Fruit fly (Drosophila melanogaster) whole organism, embryonic: ENCODE data around the gene CG3515.

Experiments used
- Atf6 ChIP-seq: fragments of 200-800 bp; sonication (Bioruptor generic); IDR thresholded peaks from 2 replicates; pipeline ENCODE4 v1.3.6; 2022; ENCODE audit warnings: missing biosample characterization, missing genetic modification characterization
- CG12299 ChIP-seq: fragments of 200-800 bp; sonication (Bioruptor generic); optimal IDR thresholded peaks from 2 replicates; lab custom pipeline; 2018; ENCODE audit warnings: missing biosample characterization, mild to moderate bottlenecking, missing genetic modification characterization
- CG12391 ChIP-seq: fragments of 200-800 bp; sonication (Bioruptor generic); optimal IDR thresholded peaks from 3 replicates; lab custom pipeline; 2018; ENCODE audit warnings: missing biosample characterization, mild to moderate bottlenecking, missing genetic modification characterization, moderate library complexity
- CG12744 ChIP-seq: fragments of 200-800 bp; sonication (Bioruptor generic); optimal IDR thresholded peaks from 2 replicates; lab custom pipeline; 2016; ENCODE audit warnings: missing biosample characterization, missing genetic modification characterization
- CG13296 ChIP-seq: fragments of 200-800 bp; sonication (Bioruptor generic); optimal IDR thresholded peaks from 3 replicates; lab custom pipeline; 2018; ENCODE audit warnings: missing biosample characterization, mild to moderate bottlenecking, missing genetic modification characterization
- CG14860 ChIP-seq: fragments of 200-800 bp; sonication (Bioruptor generic); IDR thresholded peaks from 3 replicates; pipeline ENCODE4 v1.3.6; 2022; ENCODE audit warnings: missing biosample characterization, missing genetic modification characterization; ENCODE audit not compliant: partially characterized antibody
- CG17359 ChIP-seq: fragments of 200-800 bp; sonication (Bioruptor generic); optimal IDR thresholded peaks from 3 replicates; lab custom pipeline; 2018; ENCODE audit warnings: missing biosample characterization, mild to moderate bottlenecking, missing genetic modification characterization, moderate library complexity
- CG17568 ChIP-seq: fragments of 200-800 bp; sonication (Bioruptor generic); optimal IDR thresholded peaks from 2 replicates; lab custom pipeline; 2018; ENCODE audit warnings: missing biosample characterization, mild to moderate bottlenecking, missing genetic modification characterization, moderate library complexity
- CG18011 ChIP-seq: fragments of 200-800 bp; sonication (Bioruptor generic); optimal IDR thresholded peaks from 2 replicates; lab custom pipeline; 2017; ENCODE audit warnings: missing biosample characterization, missing genetic modification characterization, mild to moderate bottlenecking, moderate library complexity, missing genotype
- CG18764 ChIP-seq: fragments of 200-800 bp; sonication (Bioruptor generic); optimal IDR thresholded peaks from 3 replicates; lab custom pipeline; 2016; ENCODE audit warnings: missing biosample characterization, missing genetic modification characterization
- CG2116 ChIP-seq: fragments of 200-800 bp; sonication (Bioruptor generic); optimal IDR thresholded peaks from 3 replicates; lab custom pipeline; 2018; ENCODE audit warnings: missing biosample characterization, mild to moderate bottlenecking, missing genetic modification characterization
- CG2199 ChIP-seq: fragments of 200-800 bp; sonication (Bioruptor generic); IDR thresholded peaks from 3 replicates; pipeline ENCODE4 v1.3.6; 2022; ENCODE audit warnings: missing biosample characterization, missing genetic modification characterization
- CG3281 ChIP-seq: fragments of 200-800 bp; sonication (Bioruptor generic); optimal IDR thresholded peaks from 3 replicates; lab custom pipeline; 2017; ENCODE audit warnings: missing biosample characterization, mild to moderate bottlenecking, missing genetic modification characterization
- CG33213 ChIP-seq: fragments of 200-800 bp; sonication (Bioruptor generic); optimal IDR thresholded peaks from 3 replicates; lab custom pipeline; 2016; ENCODE audit warnings: missing biosample characterization, missing genetic modification characterization
- CG34224 ChIP-seq: fragments of 200-800 bp; sonication (Bioruptor generic); IDR thresholded peaks from 3 replicates; pipeline ENCODE4 v1.3.6; 2022; ENCODE audit warnings: missing biosample characterization, missing genetic modification characterization; ENCODE audit not compliant: partially characterized antibody
- CG3838 ChIP-seq: fragments of 200-800 bp; sonication (Bioruptor generic); optimal IDR thresholded peaks from 3 replicates; lab custom pipeline; 2016; ENCODE audit warnings: missing biosample characterization, missing genetic modification characterization
- CG42726 ChIP-seq: fragments of 200-800 bp; sonication (Bioruptor generic); IDR thresholded peaks from 2 replicates; pipeline ENCODE4 v1.3.6; 2022; ENCODE audit warnings: missing biosample characterization, missing genetic modification characterization; ENCODE audit not compliant: partially characterized antibody
- CG4820 ChIP-seq: fragments of 200-800 bp; sonication (Bioruptor generic); optimal IDR thresholded peaks from 3 replicates; lab custom pipeline; 2016; ENCODE audit warnings: missing biosample characterization, missing genetic modification characterization
- CG7372 ChIP-seq: fragments of 200-800 bp; sonication (Bioruptor generic); IDR thresholded peaks from 2 replicates; pipeline ENCODE4 v1.3.6; 2022; ENCODE audit warnings: missing biosample characterization, missing genetic modification characterization
- CG7963 ChIP-seq: fragments of 200-800 bp; sonication (Bioruptor generic); IDR thresholded peaks from 3 replicates; pipeline ENCODE4 v1.3.6; 2022; ENCODE audit warnings: missing biosample characterization, missing genetic modification characterization; ENCODE audit not compliant: partially characterized antibody
- CG8359 ChIP-seq: fragments of 200-800 bp; sonication (Bioruptor generic); optimal IDR thresholded peaks from 2 replicates; lab custom pipeline; 2017; ENCODE audit warnings: missing biosample characterization, mild to moderate bottlenecking, missing genetic modification characterization, borderline replicate concordance
- CG9437 ChIP-seq: fragments of 200-800 bp; sonication (Bioruptor generic); optimal IDR thresholded peaks from 2 replicates; lab custom pipeline; 2018; ENCODE audit warnings: missing biosample characterization, mild to moderate bottlenecking, missing genetic modification characterization
- Dek ChIP-seq: fragments of 200-800 bp; sonication (Bioruptor generic); optimal IDR thresholded peaks from 3 replicates; lab custom pipeline; 2019; ENCODE audit warnings: missing biosample characterization, mild to moderate bottlenecking, missing genetic modification characterization, moderate library complexity
- Doc3 ChIP-seq: fragments of 200-800 bp; sonication (Bioruptor generic); IDR thresholded peaks from 3 replicates; pipeline ENCODE4 v1.3.6; 2022; ENCODE audit warnings: missing biosample characterization, missing genetic modification characterization; ENCODE audit not compliant: partially characterized antibody
- Elba2 ChIP-seq: fragments of 200-800 bp; sonication (Bioruptor generic); optimal IDR thresholded peaks from 3 replicates; lab custom pipeline; 2016; ENCODE audit warnings: missing biosample characterization, missing genetic modification characterization
- GATAe ChIP-seq: fragments of 200-800 bp; sonication (Bioruptor generic); conservative IDR thresholded peaks from 2 replicates; pipeline ENCODE4 v1.3.6; 2022; ENCODE audit warnings: missing biosample characterization, missing genetic modification characterization
- HmgD ChIP-seq: fragments of 200-800 bp; sonication (Bioruptor generic); optimal IDR thresholded peaks from 3 replicates; lab custom pipeline; 2016; ENCODE audit warnings: missing biosample characterization, missing genetic modification characterization
- Hr51 ChIP-seq, 2 experiments: fragments of 200-800 bp; sonication (Bioruptor generic); optimal IDR thresholded peaks; 2 replicates in 1 of 2; 3 replicates in 1 of 2; lab custom pipeline; 2016 to 2018; ENCODE audit warnings: missing biosample characterization in 2 of 2, missing genetic modification characterization in 2 of 2, mild to moderate bottlenecking in 1 of 2, moderate library complexity in 1 of 2
- Myb ChIP-seq: fragments of 200-800 bp; sonication (Bioruptor generic); optimal IDR thresholded peaks from 2 replicates; lab custom pipeline; 2016; ENCODE audit warnings: missing biosample characterization, missing genetic modification characterization
- NfI ChIP-seq: fragments of 200-800 bp; sonication (Bioruptor generic); optimal IDR thresholded peaks from 3 replicates; lab custom pipeline; 2018; ENCODE audit warnings: missing biosample characterization, mild to moderate bottlenecking, missing genetic modification characterization, moderate library complexity
- Six4 ChIP-seq: fragments of 200-800 bp; sonication (Bioruptor generic); optimal IDR thresholded peaks from 2 replicates; lab custom pipeline; 2016; ENCODE audit warnings: missing biosample characterization, missing genetic modification characterization
- Sry-δ ChIP-seq: fragments of 200-800 bp; sonication (Bioruptor generic); optimal IDR thresholded peaks from 2 replicates; lab custom pipeline; 2016; ENCODE audit warnings: missing biosample characterization, missing genetic modification characterization
- Ssrp ChIP-seq: fragments of 200-800 bp; sonication (Bioruptor generic); optimal IDR thresholded peaks from 2 replicates; lab custom pipeline; 2018; ENCODE audit warnings: missing biosample characterization, mild to moderate bottlenecking, missing genetic modification characterization, moderate library complexity
- bbx ChIP-seq: fragments of 200-800 bp; sonication (Bioruptor generic); IDR thresholded peaks from 2 replicates; pipeline ENCODE4 v1.3.6; 2022; ENCODE audit warnings: missing biosample characterization, missing genetic modification characterization; ENCODE audit not compliant: partially characterized antibody
- chif ChIP-seq, 2 experiments: fragments of 200-800 bp; sonication (Bioruptor generic); optimal IDR thresholded peaks; 3 replicates each; lab custom pipeline; 2016; ENCODE audit warnings: missing biosample characterization in 2 of 2, missing genetic modification characterization in 2 of 2
- crp ChIP-seq, 2 experiments: fragments of 200-800 bp; sonication (Bioruptor generic); optimal IDR thresholded peaks; 2 replicates in 1 of 2; 3 replicates in 1 of 2; lab custom pipeline; 2017; ENCODE audit warnings: missing biosample characterization in 2 of 2, missing genetic modification characterization in 2 of 2, mild to moderate bottlenecking in 1 of 2, moderate library complexity in 1 of 2
- cwo ChIP-seq: fragments of 200-800 bp; sonication (Bioruptor generic); optimal IDR thresholded peaks from 3 replicates; lab custom pipeline; 2017; ENCODE audit warnings: missing biosample characterization, missing genetic modification characterization, mild to moderate bottlenecking, moderate library complexity, missing genetic modification reagents
- dimm ChIP-seq: fragments of 200-800 bp; sonication (Bioruptor generic); IDR thresholded peaks from 2 replicates; pipeline ENCODE4 v1.3.6; 2022; ENCODE audit warnings: missing biosample characterization, missing genetic modification characterization
- emc ChIP-seq: fragments of 200-800 bp; sonication (Bioruptor generic); optimal IDR thresholded peaks from 2 replicates; lab custom pipeline; 2016; ENCODE audit warnings: missing biosample characterization, missing genetic modification characterization
- eve ChIP-seq, 2 experiments: fragments of >200 bp; optimal IDR thresholded peaks; 2 replicates each; lab custom pipeline; 2017; ENCODE audit warnings: missing biosample characterization in 2 of 2, missing genetic modification characterization in 2 of 2
- hth ChIP-seq: fragments of >200 bp; optimal IDR thresholded peaks from 2 replicates; lab custom pipeline; 2017; ENCODE audit warnings: inconsistent platforms
- p53 ChIP-seq: fragments of 200-800 bp; sonication (Bioruptor generic); optimal IDR thresholded peaks from 2 replicates; lab custom pipeline; 2016; ENCODE audit warnings: missing biosample characterization, missing genetic modification characterization
- pnt ChIP-seq: fragments of 200-800 bp; sonication (Bioruptor generic); optimal IDR thresholded peaks from 3 replicates; lab custom pipeline; 2016; ENCODE audit warnings: missing biosample characterization, missing genetic modification characterization
- ranshi ChIP-seq: fragments of 200-800 bp; sonication (Bioruptor generic); IDR thresholded peaks from 2 replicates; pipeline ENCODE4 v1.3.6; 2022; ENCODE audit warnings: missing biosample characterization, missing genetic modification characterization
- scrt ChIP-seq: fragments of 200-800 bp; sonication (Bioruptor generic); optimal IDR thresholded peaks from 2 replicates; lab custom pipeline; 2018; ENCODE audit warnings: missing biosample characterization, mild to moderate bottlenecking, missing genetic modification characterization, moderate library complexity
- sug ChIP-seq: fragments of 200-800 bp; optimal IDR thresholded peaks from 2 replicates; lab custom pipeline; 2019; ENCODE audit warnings: missing biosample characterization, mild to moderate bottlenecking, missing genetic modification characterization, moderate library complexity
- unc-4 ChIP-seq: fragments of 200-800 bp; sonication (Bioruptor generic); IDR thresholded peaks from 2 replicates; pipeline ENCODE4 v1.3.6; 2022; ENCODE audit warnings: missing biosample characterization, missing genetic modification characterization; ENCODE audit not compliant: partially characterized antibody
- wdn ChIP-seq: fragments of 200-800 bp; sonication (Bioruptor generic); IDR thresholded peaks from 2 replicates; pipeline ENCODE4 v1.3.6; 2022; ENCODE audit warnings: missing biosample characterization, missing genetic modification characterization
- zen ChIP-seq: fragments of 200-800 bp; sonication (Bioruptor generic); optimal IDR thresholded peaks from 3 replicates; lab custom pipeline; 2018; ENCODE audit warnings: missing biosample characterization, mild to moderate bottlenecking, missing genetic modification characterization, moderate library complexity

Gene CG3515

DNA sequence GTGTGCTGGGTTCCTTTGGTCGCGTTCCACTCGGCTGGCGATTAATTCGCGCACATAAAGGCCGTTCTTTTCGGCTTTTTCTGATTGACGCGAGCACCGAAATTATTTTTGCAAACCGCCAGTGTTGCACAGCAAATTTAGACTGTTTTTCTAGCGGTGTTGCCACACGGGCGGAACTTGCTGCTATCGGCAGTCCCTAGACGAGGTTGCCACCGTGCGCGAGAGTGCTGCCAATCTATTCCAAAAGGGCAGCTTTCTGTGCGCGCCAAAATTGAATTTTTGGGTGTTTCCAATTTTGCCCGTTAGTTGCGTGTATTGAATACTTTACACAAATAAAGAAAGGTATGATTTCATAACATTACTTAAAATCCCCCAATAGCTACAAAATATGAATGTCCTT is 32.7 kb upstream of the CG3515 start, which contains the start of gene Drp1 (continued):
- peak; percentile 33 for TF ChIP-seq Six4 (GFP tag; lab: Kevin White, UChicago)
- TF ChIP-seq Atf6 = peak; percentile 25; the same call in 1 of the 2 replicates
- peak; percentile 73 for TF ChIP-seq unc-4 (GFP tag; lab: Robert Waterston, UW)
- TF ChIP-seq Myb (GFP tag; lab: Kevin White, UChicago) = peak; percentile 66
- peak; percentile 32; the same call in 1 of the 2 replicates for TF ChIP-seq CG7372 (GFP tag; lab: Robert Waterston, UW)
- peak; percentile 78 for TF ChIP-seq bbx (GFP tag; lab: Robert Waterston, UW)
- peak; percentile 96 for TF ChIP-seq HmgD (GFP tag; lab: Kevin White, UChicago)
- peak; percentile 84 for TF ChIP-seq CG33213
- TF ChIP-seq GATAe (GFP tag; lab: Robert Waterston, UW) = 0 out of 2 replicates have a peak, but pooled peaks have one; percentile 15
- TF ChIP-seq CG18764 = peak; percentile 26
- TF ChIP-seq Ssrp (tag; lab: Kevin White, UChicago) = no peak
- no peak for TF ChIP-seq scrt (GFP tag; lab: Kevin White, UChicago)
- 0 out of 2 replicates have a peak, but pooled peaks have one; percentile 23 for TF ChIP-seq wdn (GFP tag; lab: Robert Waterston, UW)
- TF ChIP-seq eve (GFP tag; optimal IDR thresholded peaks at IDR 0.05; lab: Kevin White, UChicago) = no peak
- no peak for TF ChIP-seq CG3838
- no peak for TF ChIP-seq dimm (GFP tag; lab: Robert Waterston, UW)
- TF ChIP-seq CG12391 (tag; lab: Kevin White, UChicago) = peak; percentile 9
- TF ChIP-seq CG42726 = peak; percentile 92
- TF ChIP-seq cwo (GFP tag; lab: Kevin White, UChicago) = no peak
- peak; percentile 18 for TF ChIP-seq CG18011 (GFP tag; lab: Kevin White, UChicago)
- peak; percentile 43 for TF ChIP-seq CG12744 (GFP tag; lab: Kevin White, UChicago)
- peak; percentile 24 for TF ChIP-seq CG17359 (tag; lab: Kevin White, UChicago)
- peak; percentile 6 for TF ChIP-seq CG12299 (tag; lab: Kevin White, UChicago)
- peak; percentile 57; the same call in 1 of the 3 replicates for TF ChIP-seq CG7963
- peak; percentile 63 for TF ChIP-seq CG34224 (GFP tag; lab: Robert Waterston, UW)
- TF ChIP-seq CG17568 (GFP tag; lab: Kevin White, UChicago) = no peak
- TF ChIP-seq zen (tag; lab: Kevin White, UChicago) = peak; percentile 16
- TF ChIP-seq sug (tag; lab: Kevin White, UChicago) = peak; percentile 41
- TF ChIP-seq CG2199 (GFP tag; lab: Robert Waterston, UW) = 0 out of 3 replicates have a peak, but pooled peaks have one; percentile 48
- TF ChIP-seq ranshi (GFP tag; lab: Robert Waterston, UW) = 0 out of 2 replicates have a peak, but pooled peaks have one; percentile 49
- TF ChIP-seq CG4820 = no peak
- no peak for TF ChIP-seq emc (GFP tag; lab: Kevin White, UChicago)
- peak in 1 of 2 experiments; percentile 44 for TF ChIP-seq Hr51 (GFP tag; optimal IDR thresholded peaks at IDR 0.05; lab: Kevin White, UChicago)
- TF ChIP-seq CG3281 (GFP tag; lab: Kevin White, UChicago) = peak; percentile 21
- peak; percentile 55 for TF ChIP-seq NfI (GFP tag; lab: Kevin White, UChicago)
- TF ChIP-seq hth (lab: Kevin White, UChicago) = no peak
- peak; percentile 62 for TF ChIP-seq p53 (GFP tag; lab: Kevin White, UChicago)
- peak in 1 of 2 experiments; percentile 30 for TF ChIP-seq chif (GFP tag; optimal IDR thresholded peaks at IDR 0.05; lab: Kevin White, UChicago)
- peak; percentile 57 for TF ChIP-seq Elba2 (GFP tag; lab: Kevin White, UChicago)
- TF ChIP-seq Doc3 (GFP tag; lab: Robert Waterston, UW) = peak; percentile 39; the same call in 2 of the 3 replicates
- TF ChIP-seq CG14860 (GFP tag; lab: Robert Waterston, UW) = peak; percentile 35; the same call in 1 of the 3 replicates
- peak; percentile 51 for TF ChIP-seq CG2116 (GFP tag; lab: Kevin White, UChicago)
- TF ChIP-seq CG13296 (GFP tag; lab: Kevin White, UChicago) = peak; percentile 4
- TF ChIP-seq CG8359 (GFP tag; lab: Kevin White, UChicago) = no peak
- TF ChIP-seq Dek (tag; lab: Kevin White, UChicago) = no peak
- peak; percentile 75 for TF ChIP-seq Sry-δ (GFP tag; lab: Kevin White, UChicago)
- peak; percentile 46 for TF ChIP-seq pnt (GFP tag; lab: Kevin White, UChicago)
- no peak for TF ChIP-seq CG9437 (GFP tag; lab: Kevin White, UChicago)
- peak in 1 of 2 experiments; percentile 71 for TF ChIP-seq crp (GFP tag; optimal IDR thresholded peaks at IDR 0.05; lab: Kevin White, UChicago)
